Fruit fly (Drosophila melanogaster): ENCODE measurements around the gene CG4461.
A peak's percentile ranks its signal among the peaks of the same experiment; 100 is the strongest.

Gene CG4461

dm6 chr3L:9396704-9397103 is 21.5 kb downstream of the CG4461 start:
- no peak for TF ChIP-seq Dll (optimal IDR thresholded peaks at IDR 0.05)
- no peak for TF ChIP-seq pan (optimal IDR thresholded peaks at IDR 0.05)
- TF ChIP-seq psq (optimal IDR thresholded peaks at IDR 0.05) = no peak
- TF ChIP-seq CG8478 (optimal IDR thresholded peaks at IDR 0.05) = no peak
- TF ChIP-seq usp (GFP tag; optimal IDR thresholded peaks at IDR 0.05) = no peak
- no peak for TF ChIP-seq EcR (GFP tag; optimal IDR thresholded peaks at IDR 0.05)

dm6 chr3L:9397156-9397555 is 21.9 kb downstream of the CG4461 start:
- no peak for TF ChIP-seq CG8478 (optimal IDR thresholded peaks at IDR 0.05)
- no peak for TF ChIP-seq psq (optimal IDR thresholded peaks at IDR 0.05)
- TF ChIP-seq Dll (optimal IDR thresholded peaks at IDR 0.05) = no peak
- no peak for TF ChIP-seq EcR (GFP tag; optimal IDR thresholded peaks at IDR 0.05)
- no peak for TF ChIP-seq pan (optimal IDR thresholded peaks at IDR 0.05)
- no peak for TF ChIP-seq usp (GFP tag; optimal IDR thresholded peaks at IDR 0.05)

- TF ChIP-seq psq (optimal IDR thresholded peaks at IDR 0.05) (no peak), Dll (optimal IDR thresholded peaks at IDR 0.05) (no peak), usp (GFP tag; optimal IDR thresholded peaks at IDR 0.05) (no peak), pan (optimal IDR thresholded peaks at IDR 0.05) (no peak), EcR (GFP tag; optimal IDR thresholded peaks at IDR 0.05) (no peak), CG8478 (optimal IDR thresholded peaks at IDR 0.05) (no peak)
These were observed 22.8 kb downstream of the CG4461 start for dm6 chr3L:9398028-9398427.

- TF ChIP-seq pan (optimal IDR thresholded peaks at IDR 0.05) = no peak
- TF ChIP-seq EcR (GFP tag; optimal IDR thresholded peaks at IDR 0.05) = peak in 1 of 2 experiments; percentile 56
These were observed 23.3 kb downstream of the CG4461 start for dm6 chr3L:9398435-9398981.

- TF ChIP-seq usp (GFP tag; optimal IDR thresholded peaks at IDR 0.05) = no peak
- no peak for TF ChIP-seq EcR (GFP tag; optimal IDR thresholded peaks at IDR 0.05)
- no peak for TF ChIP-seq pan (optimal IDR thresholded peaks at IDR 0.05)
- no peak for TF ChIP-seq psq (optimal IDR thresholded peaks at IDR 0.05)
- TF ChIP-seq Dll (optimal IDR thresholded peaks at IDR 0.05) = no peak
- TF ChIP-seq CG8478 (optimal IDR thresholded peaks at IDR 0.05) = no peak
These were observed 24.0 kb downstream of the CG4461 start, which contains the start of gene CG4080 for dm6 chr3L:9399013-9399750. Gene CG4080 (minus strand): TSS chr3L:9399227.

- TF ChIP-seq EcR (GFP tag; optimal IDR thresholded peaks at IDR 0.05) (no peak), usp (GFP tag; optimal IDR thresholded peaks at IDR 0.05) (no peak), Dll (optimal IDR thresholded peaks at IDR 0.05) (no peak), pan (optimal IDR thresholded peaks at IDR 0.05) (no peak), CG8478 (optimal IDR thresholded peaks at IDR 0.05) (no peak), psq (optimal IDR thresholded peaks at IDR 0.05) (no peak)
These were observed 24.6 kb downstream of the CG4461 start for dm6 chr3L:9399855-9400254.

dm6 chr3L:9400697-9401353 is 25.6 kb downstream of the CG4461 start:
- no peak for TF ChIP-seq Dll (optimal IDR thresholded peaks at IDR 0.05)
- TF ChIP-seq psq (optimal IDR thresholded peaks at IDR 0.05) = no peak
- TF ChIP-seq CG8478 (optimal IDR thresholded peaks at IDR 0.05) = no peak
- TF ChIP-seq pan (optimal IDR thresholded peaks at IDR 0.05) = no peak
- no peak for TF ChIP-seq usp (GFP tag; optimal IDR thresholded peaks at IDR 0.05)
- TF ChIP-seq EcR (GFP tag; optimal IDR thresholded peaks at IDR 0.05) = no peak

dm6 chr3L:9401354-9402156 is 26.3 kb downstream of the CG4461 start:
- TF ChIP-seq psq (optimal IDR thresholded peaks at IDR 0.05) (no peak), pan (optimal IDR thresholded peaks at IDR 0.05) (no peak), Dll (optimal IDR thresholded peaks at IDR 0.05) (no peak), CG8478 (optimal IDR thresholded peaks at IDR 0.05) (peak; percentile 48)

dm6 chr3L:9402157-9402890 is 27.1 kb downstream of the CG4461 start, which contains the start of gene eIF4E1:
Gene eIF4E1 (minus strand): TSS chr3L:9402460.
- TF ChIP-seq CG8478 (optimal IDR thresholded peaks at IDR 0.05) (no peak), Dll (optimal IDR thresholded peaks at IDR 0.05) (no peak), usp (GFP tag; optimal IDR thresholded peaks at IDR 0.05) (no peak), pan (optimal IDR thresholded peaks at IDR 0.05) (no peak), psq (optimal IDR thresholded peaks at IDR 0.05) (no peak), EcR (GFP tag; optimal IDR thresholded peaks at IDR 0.05) (no peak)

dm6 chr3L:9404497-9404896 is 29.3 kb downstream of the CG4461 start, which contains the start of gene Cpr67B:
Gene Cpr67B (plus strand): TSS chr3L:9404797.
- TF ChIP-seq CG8478 (optimal IDR thresholded peaks at IDR 0.05) (no peak), pan (optimal IDR thresholded peaks at IDR 0.05) (no peak), usp (GFP tag; optimal IDR thresholded peaks at IDR 0.05) (no peak), psq (optimal IDR thresholded peaks at IDR 0.05) (no peak), EcR (GFP tag; optimal IDR thresholded peaks at IDR 0.05) (no peak), Dll (optimal IDR thresholded peaks at IDR 0.05) (no peak)

- TF ChIP-seq pan (optimal IDR thresholded peaks at IDR 0.05) (no peak), CG8478 (optimal IDR thresholded peaks at IDR 0.05) (no peak), EcR (GFP tag; optimal IDR thresholded peaks at IDR 0.05) (no peak), psq (optimal IDR thresholded peaks at IDR 0.05) (no peak), usp (GFP tag; optimal IDR thresholded peaks at IDR 0.05) (no peak), Dll (optimal IDR thresholded peaks at IDR 0.05) (no peak)
These were observed 34.9 kb downstream of the CG4461 start for dm6 chr3L:9410030-9410589.

Measured in whole organism.